Fruit fly (Drosophila melanogaster) S2 (cell line): ENCODE results near the gene Ankrd49.

Source experiments
- CG8478 ChIP-seq: fragments of >200 bp; optimal IDR thresholded peaks from 2 replicates; lab custom pipeline; 2018
- CTCF ChIP-seq, 2 experiments: fragments of >200 bp; optimal IDR thresholded peaks; 2 replicates each; lab custom pipeline; 2018

Gene Ankrd49

DNA sequence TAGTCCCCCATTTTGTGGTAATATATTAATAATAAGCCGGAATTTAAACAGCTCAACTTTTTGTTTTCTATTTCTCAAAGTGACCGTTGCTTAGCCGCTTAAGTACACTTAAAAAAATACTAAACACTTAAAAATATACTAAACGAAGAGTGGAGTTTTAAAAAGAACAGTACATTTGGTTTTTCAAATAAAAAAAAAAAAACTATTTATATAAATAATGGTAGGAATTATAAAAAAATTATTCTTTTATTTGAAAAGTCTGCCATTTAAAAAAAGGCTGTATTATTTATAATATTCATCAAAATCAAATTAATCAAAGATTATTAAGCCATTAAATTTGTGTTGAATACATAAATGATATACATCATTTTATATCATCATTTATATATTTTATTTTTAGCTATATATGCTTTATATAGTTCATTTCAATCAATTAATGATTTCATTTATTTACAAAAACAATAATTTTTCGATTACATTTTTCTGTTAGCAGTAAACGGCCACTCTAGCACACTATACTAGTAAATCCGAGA, at the start of gene Ankrd49, which contains the start of gene NC2beta:
TSS of gene Ankrd49 (minus strand) at position 101 of the 533 bp plus-strand sequence.
TSS of gene NC2beta (plus strand) at position 483 of the 533 bp plus-strand sequence.
- TF ChIP-seq CTCF (optimal IDR thresholded peaks at IDR 0.05; lab: Kevin White, UChicago) (no peak), CG8478 (lab: Kevin White, UChicago) (no peak)

DNA sequence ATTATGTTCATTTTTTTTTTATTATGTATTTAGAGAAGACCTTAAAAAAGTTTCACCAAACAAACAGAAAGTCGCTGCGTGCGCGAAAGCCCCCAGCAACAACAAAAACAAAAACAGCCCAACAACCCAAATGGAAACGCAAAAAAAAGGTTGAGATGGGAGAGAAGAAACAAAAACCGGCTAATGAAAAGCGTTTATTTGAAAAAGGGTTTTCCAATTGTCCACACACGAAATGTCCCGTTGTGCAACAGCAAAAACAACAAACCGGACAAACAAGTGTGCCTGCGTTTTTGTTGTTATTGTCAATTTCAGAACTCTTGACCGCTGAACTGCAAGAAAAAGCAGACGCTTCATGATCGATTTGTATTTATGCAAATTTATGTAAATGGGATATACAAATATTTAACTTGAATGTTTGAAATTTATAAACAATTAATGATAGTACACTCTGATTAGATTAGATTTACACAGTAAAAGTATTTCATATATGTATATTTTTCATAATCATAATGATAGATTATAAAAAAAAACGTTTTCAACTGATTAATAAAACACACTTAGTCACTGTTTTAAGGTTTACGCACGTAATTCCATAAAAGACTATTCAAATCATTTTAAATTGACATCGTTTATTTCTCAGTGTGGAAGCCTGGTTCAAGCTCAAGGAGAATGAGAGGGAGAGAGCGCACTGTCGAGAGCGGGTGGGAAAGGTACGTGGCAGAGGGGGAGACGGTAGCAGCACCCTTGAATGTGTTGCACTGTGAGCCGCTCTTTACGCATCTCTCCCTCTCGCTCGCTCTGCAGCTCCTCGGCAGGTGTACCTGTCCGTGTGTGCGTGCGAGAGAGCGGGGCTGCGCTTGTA, 49.4 kb upstream of the Ankrd49 start:
- no peak for TF ChIP-seq CTCF (optimal IDR thresholded peaks at IDR 0.05; lab: Kevin White, UChicago)
- TF ChIP-seq CG8478 (lab: Kevin White, UChicago), result no peak

DNA sequence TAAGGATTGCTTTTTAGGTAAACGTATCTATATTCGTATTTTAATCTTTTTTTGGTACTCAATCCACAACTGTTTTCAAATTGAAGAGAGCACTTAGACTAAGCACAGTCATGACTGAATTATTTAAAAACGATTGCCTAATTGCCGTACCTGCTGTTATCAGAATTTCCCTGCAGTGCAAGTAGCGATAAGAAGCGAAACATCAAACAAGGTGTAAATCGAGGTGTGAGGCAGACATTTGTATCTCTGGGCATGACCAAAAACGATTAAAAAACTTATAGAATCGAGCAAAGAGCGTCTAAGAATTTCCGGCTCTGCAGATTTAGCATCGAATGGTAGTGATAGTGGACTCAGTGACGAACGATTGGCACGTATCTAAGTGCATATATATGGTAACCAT, 47.9 kb upstream of the Ankrd49 start:
- no peak for TF ChIP-seq CTCF (optimal IDR thresholded peaks at IDR 0.05; lab: Kevin White, UChicago)
- TF ChIP-seq CG8478 (lab: Kevin White, UChicago), result no peak

DNA sequence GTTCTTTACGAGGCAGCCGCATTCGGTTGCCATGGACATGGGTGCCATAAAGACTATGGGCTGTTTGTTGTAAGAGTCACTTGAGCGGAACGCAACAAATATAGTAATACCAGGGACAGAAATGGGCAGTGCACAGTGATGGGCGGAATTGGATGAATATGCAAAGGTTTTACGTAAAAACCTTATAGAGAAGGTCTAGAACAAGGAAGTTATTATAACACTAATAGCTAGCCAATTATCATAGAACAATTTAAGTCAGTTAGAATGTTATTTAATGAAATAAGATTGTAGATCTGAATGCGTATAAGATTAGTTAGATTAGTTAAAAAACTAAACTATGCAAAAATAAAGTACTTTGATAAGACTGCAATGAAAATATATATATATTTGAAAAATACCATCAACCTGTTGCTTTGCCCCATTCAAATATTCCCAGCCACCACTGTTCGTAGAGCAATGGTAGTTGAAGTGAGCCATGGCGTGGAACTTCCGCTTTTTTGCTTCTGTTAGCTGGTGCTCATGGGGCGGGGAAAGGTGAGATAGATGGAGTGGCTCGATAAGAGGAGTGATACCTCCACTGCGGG, 45.7 kb upstream of the Ankrd49 start:
- TF ChIP-seq CG8478 (lab: Kevin White, UChicago), result no peak
- no peak for TF ChIP-seq CTCF (optimal IDR thresholded peaks at IDR 0.05; lab: Kevin White, UChicago)

DNA sequence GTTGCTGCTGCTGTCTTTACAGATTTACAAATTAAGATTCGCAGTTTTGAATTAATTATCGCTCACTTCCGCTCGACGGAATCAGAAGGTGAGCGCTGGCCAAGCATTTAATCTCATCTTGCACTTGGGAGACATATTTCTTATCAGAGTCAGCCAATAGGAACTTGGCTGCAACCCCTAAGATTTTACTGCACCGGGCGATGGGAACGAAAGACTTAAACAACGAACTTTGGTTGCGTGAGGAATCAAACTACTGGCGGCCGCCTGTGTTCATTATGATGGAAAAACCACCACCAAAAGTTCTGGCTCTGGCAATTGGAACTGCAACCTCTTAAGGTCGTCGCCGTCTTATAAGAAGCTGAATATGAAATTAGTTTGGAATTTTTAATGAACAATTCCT, 36.5 kb upstream of the Ankrd49 start:
- TF ChIP-seq CTCF (optimal IDR thresholded peaks at IDR 0.05; lab: Kevin White, UChicago) (no peak), CG8478 (lab: Kevin White, UChicago) (no peak)

DNA sequence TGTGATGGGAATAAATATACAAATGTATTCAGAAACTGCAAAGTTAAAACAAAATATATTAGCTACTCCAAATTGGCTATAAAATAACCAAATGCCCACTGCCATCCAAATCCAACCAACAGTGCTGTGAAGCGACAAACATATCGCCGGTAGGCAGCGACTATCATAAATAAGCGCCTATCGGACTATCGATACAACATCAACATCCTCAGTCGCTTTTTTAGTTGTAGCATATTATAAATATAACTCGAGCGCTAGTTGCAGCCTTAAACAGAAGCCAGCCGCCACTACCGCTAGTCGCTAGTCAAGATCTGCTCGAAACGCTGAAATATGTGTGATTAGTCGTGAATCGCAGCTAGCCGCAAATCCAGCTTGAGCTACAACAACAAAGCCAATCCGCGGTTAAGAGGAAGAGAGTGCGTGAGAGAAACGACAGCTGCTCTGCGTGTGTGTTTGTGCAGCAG, 32.1 kb upstream of the Ankrd49 start:
- TF ChIP-seq CTCF (optimal IDR thresholded peaks at IDR 0.05; lab: Kevin White, UChicago) (peak in 1 of 2 experiments; percentile 18), CG8478 (lab: Kevin White, UChicago) (no peak)

DNA sequence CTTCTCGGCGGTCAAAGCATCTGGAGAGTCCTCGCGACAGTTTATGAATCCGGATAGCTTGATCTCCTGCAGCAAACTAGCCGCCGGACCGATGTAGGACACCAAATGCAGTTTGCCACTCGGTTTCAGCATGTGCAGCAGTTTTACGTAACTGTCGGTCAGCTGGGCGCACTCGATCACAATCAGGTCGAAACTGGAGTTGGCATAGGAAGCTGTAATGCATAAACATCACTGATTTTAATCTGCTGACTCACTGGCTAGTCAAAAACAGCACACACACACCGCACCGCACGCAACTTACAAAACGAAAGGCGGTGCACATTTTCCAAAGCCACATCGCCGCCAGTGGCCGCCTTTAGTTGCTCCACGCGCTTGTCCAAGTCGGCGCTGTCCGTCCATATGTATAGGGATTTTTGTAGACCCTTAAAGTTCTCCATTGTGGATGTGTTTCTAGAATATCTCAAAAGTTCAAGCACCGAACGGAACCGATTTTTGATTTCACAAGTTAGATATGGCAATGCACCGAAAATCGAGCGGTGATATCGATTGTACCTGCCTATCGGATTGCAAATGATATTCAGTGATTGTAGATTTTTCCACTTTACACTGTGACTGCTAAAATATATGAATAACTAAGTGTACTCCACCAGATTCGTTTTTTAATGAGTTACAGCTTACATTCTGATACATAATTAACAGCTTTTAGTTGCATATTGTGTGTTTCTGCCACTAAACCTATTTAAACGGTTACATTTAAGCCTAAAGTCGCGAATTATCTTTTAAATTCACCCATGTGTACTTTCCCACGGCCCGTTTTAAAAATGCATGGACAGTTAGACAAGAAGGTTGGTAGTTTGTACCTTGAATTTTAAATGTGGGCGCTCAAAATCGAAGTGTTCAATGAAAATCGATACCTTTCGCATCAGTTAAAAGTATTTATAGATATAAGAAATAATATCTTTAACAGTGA, 31.4 kb upstream of the Ankrd49 start, which contains the start of gene CIAPIN1:
TSS of gene CIAPIN1 (minus strand) at position 523 of the 970 bp plus-strand sequence.
- TF ChIP-seq CG8478 (lab: Kevin White, UChicago) (no peak), CTCF (optimal IDR thresholded peaks at IDR 0.05; lab: Kevin White, UChicago) (no peak)

DNA sequence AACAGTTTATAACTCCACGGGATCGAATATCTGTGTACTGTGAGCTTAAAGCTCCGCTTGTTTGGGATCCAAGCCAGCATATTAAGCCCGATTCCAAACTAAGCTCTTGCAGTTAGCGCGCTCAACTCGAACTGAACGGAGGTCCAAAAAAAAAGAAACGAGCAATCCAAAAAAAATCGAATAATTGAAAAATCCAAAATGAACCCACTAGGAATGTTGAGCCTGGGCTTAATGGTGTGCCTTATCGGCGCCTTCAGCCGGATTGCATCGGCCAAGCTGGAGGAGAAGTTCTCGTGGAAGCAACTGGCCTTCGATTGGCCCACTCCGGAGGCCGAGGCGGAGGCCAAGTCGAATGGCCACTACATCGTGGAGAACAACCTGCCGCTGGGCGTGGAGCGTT, 28.1 kb upstream of the Ankrd49 start, which contains the start of gene yellow-c:
TSS of gene yellow-c (plus strand) at position 29 of the 400 bp plus-strand sequence.
- TF ChIP-seq CTCF (optimal IDR thresholded peaks at IDR 0.05; lab: Kevin White, UChicago) (no peak), CG8478 (lab: Kevin White, UChicago) (no peak)

DNA sequence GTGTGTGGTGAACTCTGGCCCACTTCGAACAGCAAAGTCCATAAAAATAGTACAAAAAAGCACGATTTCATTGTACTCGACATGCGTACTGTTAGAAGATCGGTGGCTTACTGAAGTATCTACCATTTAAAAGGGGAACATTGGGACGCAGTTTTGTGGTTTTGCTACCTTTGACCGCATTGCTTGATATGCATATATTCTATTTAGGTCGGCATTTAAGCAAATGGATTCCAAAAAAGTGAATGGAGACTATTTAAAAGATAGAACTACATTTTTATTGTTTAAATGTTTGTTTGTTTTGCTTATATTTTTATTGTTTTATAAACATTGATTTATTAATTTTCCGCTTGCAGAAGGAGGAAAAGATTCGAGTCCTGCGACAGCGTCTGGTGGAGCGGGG, 24.4 kb upstream of the Ankrd49 start, which contains the start of gene CG31832:
TSS of gene CG31832 (minus strand) at position 101 of the 400 bp plus-strand sequence.
- TF ChIP-seq CTCF (optimal IDR thresholded peaks at IDR 0.05; lab: Kevin White, UChicago) (no peak), CG8478 (lab: Kevin White, UChicago) (no peak)

DNA sequence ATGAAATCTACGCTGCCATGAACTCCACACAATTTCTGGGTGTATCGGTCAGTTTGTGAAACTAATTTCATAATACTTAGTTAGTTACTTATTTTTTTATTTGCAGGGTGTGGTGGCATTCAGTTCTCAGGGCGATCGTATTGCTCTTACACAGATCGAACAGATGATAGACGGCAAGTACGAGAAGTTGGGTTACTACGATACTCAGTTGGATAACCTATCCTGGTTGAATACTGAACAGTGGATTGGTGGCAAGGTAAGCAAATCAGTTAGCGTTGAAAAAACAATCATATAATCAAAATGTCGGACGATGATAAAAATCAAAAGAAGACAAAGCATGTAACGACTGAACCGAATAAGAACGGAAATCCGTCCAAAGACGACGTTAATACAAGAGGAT, 19.4 kb upstream of the Ankrd49 start, which contains the start of gene CG33310:
TSS of gene CG33310 (plus strand) at position 301 of the 400 bp plus-strand sequence.
- TF ChIP-seq CTCF (optimal IDR thresholded peaks at IDR 0.05; lab: Kevin White, UChicago) (no peak), CG8478 (lab: Kevin White, UChicago) (no peak)

DNA sequence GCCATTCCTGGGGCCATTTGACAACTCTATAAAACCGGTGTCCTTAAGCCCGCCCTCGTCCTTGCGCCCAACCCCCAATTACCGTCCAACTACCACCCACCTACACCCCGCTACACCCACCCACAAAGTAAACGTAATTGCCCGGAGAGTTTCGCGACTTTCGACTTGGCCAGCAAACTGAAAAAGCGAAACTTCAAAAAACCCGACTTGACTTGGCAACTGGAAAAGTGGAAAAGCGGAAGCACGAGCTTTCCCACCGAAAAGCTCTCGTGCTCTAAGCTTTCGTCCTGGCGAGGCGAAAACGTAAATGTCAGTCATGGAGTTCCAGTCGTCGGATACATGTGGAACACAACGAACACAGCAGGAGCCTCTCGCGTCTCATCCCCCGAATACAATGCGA, 8.8 kb upstream of the Ankrd49 start, which contains the start of gene GABA-B-R1:
TSS of gene GABA-B-R1 (plus strand) at position 301 of the 400 bp plus-strand sequence.
- TF ChIP-seq CG8478 (lab: Kevin White, UChicago), result no peak
- no peak for TF ChIP-seq CTCF (optimal IDR thresholded peaks at IDR 0.05; lab: Kevin White, UChicago)

DNA sequence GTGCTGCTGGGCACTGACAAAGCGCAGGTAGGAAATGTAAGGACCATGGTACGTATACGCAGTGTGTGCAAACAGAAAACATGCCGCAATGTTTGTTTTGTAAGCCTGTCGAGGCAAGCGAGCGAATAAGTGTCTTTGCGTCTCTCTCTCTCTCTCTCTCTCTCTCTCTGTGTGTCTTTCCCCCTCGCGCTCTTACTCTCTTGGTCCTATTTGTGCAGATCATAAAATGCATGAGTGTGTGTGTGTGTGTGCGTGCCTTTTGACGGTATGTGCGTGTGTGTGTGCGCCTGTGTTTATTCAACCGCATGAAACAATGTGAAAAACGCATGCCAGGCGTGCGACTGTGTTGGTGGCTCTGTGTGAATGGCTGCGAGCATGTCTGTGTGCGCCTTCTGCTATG, 6.3 kb upstream of the Ankrd49 start:
- TF ChIP-seq CG8478 (lab: Kevin White, UChicago) (no peak), CTCF (optimal IDR thresholded peaks at IDR 0.05; lab: Kevin White, UChicago) (no peak)

DNA sequence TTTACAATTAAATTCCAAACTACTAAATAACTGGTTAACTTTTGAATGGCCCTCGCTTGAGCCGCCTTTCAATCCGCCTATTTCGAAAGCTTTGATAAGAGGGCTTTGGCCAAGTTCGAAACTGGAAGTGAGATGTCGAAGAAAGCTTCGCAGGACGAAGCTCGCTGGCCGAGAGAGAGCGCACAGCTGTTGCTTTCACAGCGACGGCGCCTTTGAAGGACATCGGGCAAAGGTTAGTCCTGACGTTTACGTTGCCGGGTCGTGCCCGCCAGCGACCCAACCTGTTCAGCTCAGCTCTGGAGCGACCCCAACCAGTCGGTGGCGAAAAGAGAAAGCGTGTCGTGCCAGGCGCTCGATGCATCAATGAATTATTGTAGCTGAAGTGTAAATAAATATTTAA, 4.5 kb upstream of the Ankrd49 start:
- TF ChIP-seq CG8478 (lab: Kevin White, UChicago), result no peak
- TF ChIP-seq CTCF (optimal IDR thresholded peaks at IDR 0.05; lab: Kevin White, UChicago), result no peak
